Fruit fly (Drosophila melanogaster) whole organism, wandering third instar larva: Measurements from ENCODE around the gene CG9986.

Experiments used
- Abd-B ChIP-seq: fragments of >200 bp; optimal IDR thresholded peaks from 2 replicates; lab custom pipeline; 2017; ENCODE audit warnings: missing biosample characterization, missing genetic modification characterization
- CG32264 ChIP-seq: fragments of 200-800 bp; sonication (Bioruptor generic); optimal IDR thresholded peaks from 2 replicates; lab custom pipeline; 2016; ENCODE audit warnings: missing biosample characterization, missing genetic modification characterization
- CG9705 ChIP-seq: fragments of 200-800 bp; sonication (Bioruptor generic); optimal IDR thresholded peaks from 2 replicates; lab custom pipeline; 2018; ENCODE audit warnings: missing biosample characterization, mild to moderate bottlenecking, missing genetic modification characterization
- CrebA ChIP-seq: fragments of 200-800 bp; sonication (Bioruptor generic); optimal IDR thresholded peaks from 2 replicates; lab custom pipeline; 2016; ENCODE audit warnings: missing biosample characterization, mild to moderate bottlenecking, missing genetic modification characterization, borderline replicate concordance
- Dfd ChIP-seq: fragments of >200 bp; optimal IDR thresholded peaks from 2 replicates; lab custom pipeline; 2017; ENCODE audit warnings: missing biosample characterization, missing genetic modification characterization
- Dif ChIP-seq: fragments of 200-275, 200-300 bp; sonication (Bioruptor generic); optimal IDR thresholded peaks from 2 replicates; lab custom pipeline; 2018; ENCODE audit warnings: missing biosample characterization, missing genetic modification characterization; ENCODE audit not compliant: partially characterized antibody
- GATAd ChIP-seq: sonication (Bioruptor generic); optimal IDR thresholded peaks from 2 replicates; lab custom pipeline; 2016; ENCODE audit warnings: missing biosample characterization, missing genetic modification characterization
- HLH106 ChIP-seq: fragments of 200-800 bp; optimal IDR thresholded peaks from 3 replicates; lab custom pipeline; 2019; ENCODE audit warnings: missing biosample characterization, mild to moderate bottlenecking, missing genetic modification characterization, moderate library complexity
- Hr78 ChIP-seq: fragments of >200 bp; optimal IDR thresholded peaks from 2 replicates; lab custom pipeline; 2017; ENCODE audit warnings: missing biosample characterization, missing genetic modification characterization
- Hr83 ChIP-seq: fragments of 200-300 bp; sonication (Bioruptor generic); optimal IDR thresholded peaks from 2 replicates; lab custom pipeline; 2016; ENCODE audit warnings: missing biosample characterization, mild to moderate bottlenecking, missing genetic modification characterization, moderate library complexity; ENCODE audit not compliant: poor library complexity, severe bottlenecking
- Jra ChIP-seq: sonication (Bioruptor generic); optimal IDR thresholded peaks from 2 replicates; lab custom pipeline; 2016; ENCODE audit warnings: missing biosample characterization, missing genetic modification characterization
- Mio ChIP-seq: sonication (Bioruptor generic); optimal IDR thresholded peaks from 2 replicates; lab custom pipeline; 2016; ENCODE audit warnings: missing biosample characterization, missing genetic modification characterization
- Myc ChIP-seq: fragments of >200 bp; optimal IDR thresholded peaks from 2 replicates; lab custom pipeline; 2017
- N ChIP-seq: fragments of >200 bp; optimal IDR thresholded peaks from 2 replicates; lab custom pipeline; 2018; ENCODE audit warnings: missing biosample characterization, missing external identifiers, missing genetic modification characterization
- OdsH ChIP-seq: fragments of 200-800 bp; sonication (Bioruptor generic); optimal IDR thresholded peaks from 2 replicates; lab custom pipeline; 2016; ENCODE audit warnings: missing biosample characterization, mild to moderate bottlenecking, missing genetic modification characterization
- Rel ChIP-seq, 2 experiments: fragments of 200-800 bp; sonication (Bioruptor generic) in 1 of 2; optimal IDR thresholded peaks; 2 replicates in 1 of 2; 3 replicates in 1 of 2; lab custom pipeline; 2016 to 2019; ENCODE audit warnings: mild to moderate bottlenecking in 2 of 2, missing biosample characterization in 2 of 2, missing genetic modification characterization in 2 of 2, moderate library complexity in 1 of 2
- Sp1 ChIP-seq: fragments of 200-800 bp; sonication (Bioruptor generic); optimal IDR thresholded peaks from 3 replicates; lab custom pipeline; 2019; ENCODE audit warnings: missing biosample characterization, mild to moderate bottlenecking, missing genetic modification characterization, moderate library complexity
- Vsx2 ChIP-seq: fragments of 200-300, 225-300 bp; sonication (Bioruptor generic); optimal IDR thresholded peaks from 2 replicates; lab custom pipeline; 2018; ENCODE audit warnings: missing biosample characterization, missing genetic modification characterization; ENCODE audit not compliant: partially characterized antibody
- br ChIP-seq: fragments of 200-800 bp; sonication (Bioruptor generic); optimal IDR thresholded peaks from 2 replicates; lab custom pipeline; 2016; ENCODE audit warnings: missing biosample characterization, missing genetic modification characterization
- dl ChIP-seq, 2 experiments: fragments of 175-275, 200-275 bp in 1 of 2; fragments of 200-275 bp in 1 of 2; sonication (Bioruptor generic); optimal IDR thresholded peaks; lab custom pipeline; 2018; ENCODE audit warnings: mild to moderate bottlenecking in 2 of 2, missing biosample characterization in 2 of 2, missing genetic modification characterization in 2 of 2, moderate library complexity in 2 of 2; ENCODE audit not compliant: partially characterized antibody in 2 of 2, insufficient read depth in 1 of 2
- dmrt93B ChIP-seq: fragments of 200-800 bp; sonication (Bioruptor generic); optimal IDR thresholded peaks from 2 replicates; lab custom pipeline; 2018; ENCODE audit warnings: missing biosample characterization, mild to moderate bottlenecking, missing genetic modification characterization
- dsf ChIP-seq: sonication (Bioruptor generic); optimal IDR thresholded peaks from 2 replicates; lab custom pipeline; 2016; ENCODE audit warnings: missing biosample characterization, missing genetic modification characterization, borderline replicate concordance
- ey ChIP-seq: fragments of 200-800 bp; sonication (Bioruptor generic); optimal IDR thresholded peaks from 2 replicates; lab custom pipeline; 2016; ENCODE audit warnings: missing biosample characterization, missing genetic modification characterization
- foxo ChIP-seq, 2 experiments: fragments of 200-800 bp; sonication (Bioruptor generic); optimal IDR thresholded peaks; 2 replicates in 1 of 2; 3 replicates in 1 of 2; lab custom pipeline; 2016 to 2017; ENCODE audit warnings: missing biosample characterization in 2 of 2, missing genetic modification characterization in 2 of 2
- fru ChIP-seq: fragments of 200-800 bp; sonication (Bioruptor generic); optimal IDR thresholded peaks from 3 replicates; lab custom pipeline; 2016; ENCODE audit warnings: missing biosample characterization, mild to moderate bottlenecking, missing genetic modification characterization
- h ChIP-seq: fragments of 200-800 bp; sonication (Bioruptor generic); optimal IDR thresholded peaks from 3 replicates; lab custom pipeline; 2016; ENCODE audit warnings: missing biosample characterization, mild to moderate bottlenecking, missing genetic modification characterization
- jim ChIP-seq: fragments of 175-275, 200-325 bp; sonication (Bioruptor generic); optimal IDR thresholded peaks from 2 replicates; lab custom pipeline; 2016; ENCODE audit warnings: missing biosample characterization, mild to moderate bottlenecking, missing genetic modification characterization
- lola ChIP-seq: fragments of >200 bp; optimal IDR thresholded peaks from 2 replicates; lab custom pipeline; 2017; ENCODE audit warnings: missing biosample characterization, missing genetic modification characterization
- pan ChIP-seq: fragments of >200 bp; optimal IDR thresholded peaks from 2 replicates; lab custom pipeline; 2017
- psq ChIP-seq: fragments of 200-800 bp; sonication (Bioruptor generic); optimal IDR thresholded peaks from 3 replicates; lab custom pipeline; 2017; ENCODE audit warnings: missing biosample characterization, mild to moderate bottlenecking, missing genetic modification characterization, moderate library complexity
- rgr ChIP-seq: fragments of 200-800 bp; sonication (Bioruptor generic); optimal IDR thresholded peaks from 3 replicates; lab custom pipeline; 2016; ENCODE audit warnings: missing biosample characterization, mild to moderate bottlenecking, missing genetic modification characterization
- sage ChIP-seq: fragments of 200-800 bp; sonication (Bioruptor generic); optimal IDR thresholded peaks from 2 replicates; lab custom pipeline; 2016; ENCODE audit warnings: missing biosample characterization, mild to moderate bottlenecking, missing genetic modification characterization
- sv ChIP-seq: fragments of 200-800 bp; sonication (Bioruptor generic); optimal IDR thresholded peaks from 3 replicates; lab custom pipeline; 2016; ENCODE audit warnings: missing biosample characterization, missing genetic modification characterization
- tai ChIP-seq: sonication (Bioruptor generic); optimal IDR thresholded peaks from 2 replicates; lab custom pipeline; 2016; ENCODE audit warnings: missing biosample characterization, missing genetic modification characterization
- woc ChIP-seq: sonication (Bioruptor generic); optimal IDR thresholded peaks from 2 replicates; lab custom pipeline; 2016; ENCODE audit warnings: missing biosample characterization, mild to moderate bottlenecking, missing genetic modification characterization

The CG9986 gene

DNA sequence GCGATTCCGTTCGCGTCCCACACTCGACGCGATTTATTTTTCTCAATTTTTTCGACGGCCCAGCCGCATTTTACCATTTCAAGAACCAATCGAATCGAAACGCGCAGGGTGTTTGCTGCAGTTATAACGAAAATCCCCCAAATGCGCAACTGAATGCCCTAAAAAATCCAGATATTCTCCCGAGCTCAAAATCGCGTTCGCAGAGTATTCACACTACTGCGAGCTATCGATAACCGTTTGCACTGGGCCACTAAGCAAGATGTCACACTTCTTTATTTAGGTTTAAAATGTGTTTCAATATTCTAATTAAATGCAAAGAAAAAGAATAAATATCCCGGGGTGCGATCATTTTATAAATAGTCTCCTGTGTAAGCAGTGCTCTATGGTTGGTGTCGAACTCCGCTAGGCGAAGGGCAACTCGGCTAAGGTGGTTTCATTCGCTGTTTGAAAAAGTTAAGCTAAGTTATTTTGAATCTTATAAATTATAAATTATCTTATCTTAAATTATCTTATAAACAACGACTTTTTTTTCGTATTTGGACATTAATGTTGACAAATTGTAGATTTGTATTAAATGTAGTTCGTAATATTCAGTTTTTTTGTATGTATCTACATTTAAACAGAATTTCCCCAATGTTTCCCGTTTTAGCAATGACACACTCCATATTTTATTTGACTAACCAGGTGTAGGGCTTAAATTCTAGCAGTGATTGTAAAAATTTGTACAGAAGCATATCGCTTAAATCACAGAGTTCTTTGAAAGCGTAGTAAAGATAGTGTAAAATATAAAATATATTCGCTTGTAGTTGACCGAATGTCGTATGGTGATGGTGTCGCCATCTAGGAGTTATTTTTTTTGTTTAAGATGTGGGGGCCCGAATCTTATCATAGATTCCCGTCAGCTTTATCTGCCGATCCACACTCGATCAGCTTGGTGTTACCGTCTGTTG, 29.4 kb downstream of the CG9986 start, which contains the start of gene CG10011:
CG10011 (minus strand) TSS at position 119 of the 950 bp plus-strand sequence.
- peak; percentile 77 for TF ChIP-seq psq (GFP tag; lab: Kevin White, UChicago)
- TF ChIP-seq Sp1: no peak
- TF ChIP-seq h (GFP tag; lab: Kevin White, UChicago): peak; percentile 11
- TF ChIP-seq GATAd (GFP tag; lab: Kevin White, UChicago): no peak
- TF ChIP-seq pan (lab: Kevin White, UChicago): no peak
- TF ChIP-seq OdsH (GFP tag; lab: Kevin White, UChicago): no peak
- TF ChIP-seq N (GFP tag; lab: Kevin White, UChicago): no peak
- no peak for TF ChIP-seq Hr83 (GFP tag; lab: Kevin White, UChicago)
- peak; percentile 24 for TF ChIP-seq Myc
- no peak for TF ChIP-seq sv (GFP tag; lab: Kevin White, UChicago)
- TF ChIP-seq lola: no peak
- TF ChIP-seq Rel (GFP tag; optimal IDR thresholded peaks at IDR 0.05; lab: Kevin White, UChicago): no peak
- peak; percentile 99 for TF ChIP-seq Rel (tag; optimal IDR thresholded peaks at IDR 0.05; lab: Kevin White, UChicago)
- TF ChIP-seq dsf (GFP tag; lab: Kevin White, UChicago): no peak
- peak; percentile 13 for TF ChIP-seq rgr (GFP tag; lab: Kevin White, UChicago)
- TF ChIP-seq Dif (GFP tag; lab: Kevin White, UChicago): no peak
- TF ChIP-seq fru (GFP tag; lab: Kevin White, UChicago): no peak
- TF ChIP-seq CrebA (GFP tag; lab: Kevin White, UChicago): no peak
- no peak for TF ChIP-seq Mio (GFP tag; lab: Kevin White, UChicago)
- no peak for TF ChIP-seq Dfd (GFP tag; lab: Kevin White, UChicago)
- TF ChIP-seq dl (GFP tag; optimal IDR thresholded peaks at IDR 0.05; lab: Kevin White, UChicago; ENCODE audit: insufficient read depth in 1 of 2, partially characterized antibody in 2 of 2): no peak
- TF ChIP-seq Jra (GFP tag; lab: Kevin White, UChicago): no peak
- TF ChIP-seq tai (GFP tag; lab: Kevin White, UChicago): no peak
- peak in 1 of 2 experiments; percentile 6 for TF ChIP-seq foxo (GFP tag; optimal IDR thresholded peaks at IDR 0.05; lab: Kevin White, UChicago)
- no peak for TF ChIP-seq ey (GFP tag; lab: Kevin White, UChicago)
- TF ChIP-seq woc (GFP tag; lab: Kevin White, UChicago): no peak
- no peak for TF ChIP-seq Abd-B (GFP tag; lab: Kevin White, UChicago)
- no peak for TF ChIP-seq br (GFP tag; lab: Kevin White, UChicago)
- no peak for TF ChIP-seq CG9705 (GFP tag; lab: Kevin White, UChicago)

dm6 chr3R:28636111-28636510, 30.2 kb downstream of the CG9986 start, which contains the start of gene CG9988:
TSS of gene CG9988 (plus strand) at chr3R:28636411.
- TF ChIP-seq CrebA (GFP tag; lab: Kevin White, UChicago): no peak
- no peak for TF ChIP-seq br (GFP tag; lab: Kevin White, UChicago)
- TF ChIP-seq sage (GFP tag; lab: Kevin White, UChicago): no peak
- TF ChIP-seq rgr (GFP tag; lab: Kevin White, UChicago): no peak
- TF ChIP-seq Hr78 (GFP tag; lab: Kevin White, UChicago): no peak
- TF ChIP-seq dsf (GFP tag; lab: Kevin White, UChicago): no peak

- no peak for TF ChIP-seq CrebA (GFP tag; lab: Kevin White, UChicago)
- no peak for TF ChIP-seq CG9705 (GFP tag; lab: Kevin White, UChicago)
- no peak for TF ChIP-seq N (GFP tag; lab: Kevin White, UChicago)
- no peak for TF ChIP-seq Mio (GFP tag; lab: Kevin White, UChicago)
Observed at dm6 chr3R:28642791-28643190, 36.9 kb downstream of the CG9986 start, which contains the start of gene CG14062. TSS of gene CG14062 (minus strand) at chr3R:28642891.

- TF ChIP-seq dsf (GFP tag; lab: Kevin White, UChicago) (no peak), pan (lab: Kevin White, UChicago) (no peak), Myc (no peak), lola (no peak), N (GFP tag; lab: Kevin White, UChicago) (no peak), jim (GFP tag; lab: Kevin White, UChicago) (no peak), GATAd (GFP tag; lab: Kevin White, UChicago) (no peak), Sp1 (no peak), CG32264 (GFP tag; lab: Kevin White, UChicago) (no peak), Vsx2 (GFP tag; lab: Kevin White, UChicago) (no peak), sv (GFP tag; lab: Kevin White, UChicago) (no peak), HLH106 (tag; lab: Kevin White, UChicago) (no peak), br (GFP tag; lab: Kevin White, UChicago) (no peak), Dif (GFP tag; lab: Kevin White, UChicago) (no peak), woc (GFP tag; lab: Kevin White, UChicago) (no peak), sage (GFP tag; lab: Kevin White, UChicago) (no peak), Jra (GFP tag; lab: Kevin White, UChicago) (no peak), dmrt93B (GFP tag; lab: Kevin White, UChicago) (no peak), ey (GFP tag; lab: Kevin White, UChicago) (no peak)
Observed at dm6 chr3R:28650380-28650779, 44.5 kb downstream of the CG9986 start, which contains the start of gene CG31050. TSS of gene CG31050 (minus strand) at chr3R:28650480.
